Worm (Caenorhabditis elegans): ENCODE results near the gene abf-4.
"Not testable (repeated sequence)": the region's sequence is repeated elsewhere in the genome, so short reads cannot be mapped to it uniquely, and the experiment has no call there.

Gene abf-4

DNA sequence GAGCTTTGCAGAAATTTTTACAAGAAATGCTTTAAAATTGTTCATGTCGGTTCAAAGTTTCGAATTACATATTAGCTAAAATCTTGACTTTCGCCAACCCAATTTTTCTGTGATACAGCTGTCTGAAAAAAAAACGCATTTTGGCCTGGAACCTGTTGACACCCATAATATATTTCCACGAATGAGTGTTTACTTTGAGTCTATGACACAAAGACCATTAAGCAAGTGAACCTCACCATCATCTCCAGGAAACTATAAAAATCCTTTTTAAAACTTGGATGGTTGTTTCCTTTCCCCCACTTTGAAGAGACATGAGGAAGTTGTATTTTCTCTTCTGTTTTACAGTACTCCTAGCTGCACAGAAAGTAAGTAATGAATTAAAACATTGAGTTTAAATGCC is 16.1 kb upstream of the abf-4 start, which contains the start of gene clec-263:
TSS of gene clec-263 (plus strand) at position 301 of the 400 bp plus-strand sequence.
- no peak for TF ChIP-seq efl-1 (optimal IDR thresholded peaks at IDR 0.05)
- peak in 1 of 2 experiments; percentile 4 for TF ChIP-seq efl-1 (GFP tag; optimal IDR thresholded peaks at IDR 0.05 in 1 of 2)
- TF ChIP-seq nhr-77 (tag; optimal IDR thresholded peaks at IDR 0.05) = no peak
- TF ChIP-seq unc-30 (tag; optimal IDR thresholded peaks at IDR 0.05) = no peak

DNA sequence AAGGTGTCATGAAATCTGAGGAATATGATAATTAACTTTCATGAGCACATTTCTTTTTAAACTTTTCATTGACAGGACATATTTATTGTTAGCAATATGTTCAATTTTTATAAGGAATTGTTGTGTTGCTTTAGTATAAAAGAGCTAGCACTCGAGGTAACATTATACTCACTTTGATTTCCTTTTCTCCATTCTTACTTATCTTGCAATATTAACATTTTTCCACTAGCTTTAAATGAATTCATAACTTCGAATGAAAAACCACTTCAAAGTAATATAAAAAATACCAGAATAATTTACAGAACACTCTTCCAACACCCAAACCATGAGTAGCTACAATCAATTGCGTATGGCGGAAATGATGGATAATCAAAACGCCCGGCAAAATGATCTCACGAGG is 15.2 kb upstream of the abf-4 start, which contains the start of gene F26F2.5:
TSS of gene F26F2.5 (plus strand) at position 301 of the 400 bp plus-strand sequence.
- no peak for TF ChIP-seq nhr-76 (tag; optimal IDR thresholded peaks at IDR 0.05)
- no peak for TF ChIP-seq nhr-12 (tag; optimal IDR thresholded peaks at IDR 0.05)
- no peak for TF ChIP-seq swsn-7 (tag; optimal IDR thresholded peaks at IDR 0.05)
- TF ChIP-seq alr-1 (tag; optimal IDR thresholded peaks at IDR 0.05; ENCODE audit: borderline replicate concordance) = no peak
- no peak for TF ChIP-seq egl-13 (tag; optimal IDR thresholded peaks at IDR 0.05)
- TF ChIP-seq pag-3 (tag; optimal IDR thresholded peaks at IDR 0.05; ENCODE audit: borderline replicate concordance, insufficient read depth) = no peak
- no peak for TF ChIP-seq nhr-85 (tag)
- no peak for TF ChIP-seq ceh-90 (tag; optimal IDR thresholded peaks at IDR 0.05)
- TF ChIP-seq nhr-71 (tag; optimal IDR thresholded peaks at IDR 0.05) = no peak
- TF ChIP-seq fkh-8 (tag; optimal IDR thresholded peaks at IDR 0.05) = no peak
- TF ChIP-seq snpc-4 (tag; optimal IDR thresholded peaks at IDR 0.05) = no peak
- TF ChIP-seq aha-1 (tag; optimal IDR thresholded peaks at IDR 0.05) = no peak
- TF ChIP-seq lin-39 (tag; optimal IDR thresholded peaks at IDR 0.05) = no peak
- TF ChIP-seq zip-4 (GFP tag; optimal IDR thresholded peaks at IDR 0.05) = no peak
- no peak for TF ChIP-seq nhr-11 (tag; optimal IDR thresholded peaks at IDR 0.05)
- TF ChIP-seq unc-30 (tag; optimal IDR thresholded peaks at IDR 0.05) = no peak
- no peak for TF ChIP-seq ceh-63 (GFP tag; optimal IDR thresholded peaks at IDR 0.05)

DNA sequence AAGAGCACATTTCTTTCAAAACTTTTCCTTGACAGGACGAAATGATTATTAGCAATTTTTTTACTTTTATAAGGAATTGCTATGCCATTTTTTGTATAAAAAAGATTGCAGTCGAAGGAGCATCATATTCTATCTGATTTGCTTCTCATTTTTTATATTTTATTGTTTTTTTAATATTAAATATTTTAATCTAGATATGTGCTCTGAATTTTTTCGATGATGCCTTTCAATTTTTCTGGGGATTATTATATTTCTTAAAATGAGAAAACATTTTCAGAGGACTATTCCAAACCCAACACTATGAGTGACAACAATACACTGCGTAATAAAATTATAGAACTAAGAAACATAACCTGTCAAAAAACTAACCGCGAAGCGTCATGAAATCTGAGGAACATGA is 10.8 kb upstream of the abf-4 start, which contains the start of gene F26F2.4:
TSS of gene F26F2.4 (plus strand) at position 301 of the 400 bp plus-strand sequence.
- TF ChIP-seq nhr-71 (tag; optimal IDR thresholded peaks at IDR 0.05); sup-37 (GFP tag; optimal IDR thresholded peaks at IDR 0.05); hpl-2 (GFP tag; optimal IDR thresholded peaks at IDR 0.05): not testable (repeated sequence)

ce11 chrV:20566454-20566853 is 8.3 kb upstream of the abf-4 start, which contains the start of gene F26F2.3:
TSS of gene F26F2.3 (minus strand) at chrV:20566554.
- TF ChIP-seq nhr-71 (tag; optimal IDR thresholded peaks at IDR 0.05) (no peak), unc-86 (tag; optimal IDR thresholded peaks at IDR 0.05) (no peak), nhr-11 (tag; optimal IDR thresholded peaks at IDR 0.05) (no peak), zip-4 (GFP tag; optimal IDR thresholded peaks at IDR 0.05) (no peak)

DNA sequence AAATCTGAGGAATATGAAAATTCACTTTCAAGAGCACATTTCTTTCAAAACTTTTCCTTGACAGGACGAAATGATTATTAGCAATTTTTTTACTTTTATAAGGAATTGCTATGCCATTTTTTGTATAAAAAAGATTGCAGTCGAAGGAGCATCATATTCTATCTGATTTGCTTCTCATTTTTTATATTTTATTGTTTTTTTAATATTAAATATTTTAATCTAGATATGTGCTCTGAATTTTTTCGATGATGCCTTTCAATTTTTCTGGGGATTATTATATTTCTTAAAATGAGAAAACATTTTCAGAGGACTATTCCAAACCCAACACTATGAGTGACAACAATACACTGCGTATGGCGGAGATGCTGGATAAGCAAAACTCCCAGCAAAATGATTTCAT is 5.9 kb upstream of the abf-4 start, which contains the start of gene F26F2.13:
TSS of gene F26F2.13 (plus strand) at position 301 of the 400 bp plus-strand sequence.
- TF ChIP-seq mab-9 (GFP tag; IDR thresholded peaks at IDR 0.05); nhr-85 (tag); unc-30 (tag; optimal IDR thresholded peaks at IDR 0.05): not testable (repeated sequence)

DNA sequence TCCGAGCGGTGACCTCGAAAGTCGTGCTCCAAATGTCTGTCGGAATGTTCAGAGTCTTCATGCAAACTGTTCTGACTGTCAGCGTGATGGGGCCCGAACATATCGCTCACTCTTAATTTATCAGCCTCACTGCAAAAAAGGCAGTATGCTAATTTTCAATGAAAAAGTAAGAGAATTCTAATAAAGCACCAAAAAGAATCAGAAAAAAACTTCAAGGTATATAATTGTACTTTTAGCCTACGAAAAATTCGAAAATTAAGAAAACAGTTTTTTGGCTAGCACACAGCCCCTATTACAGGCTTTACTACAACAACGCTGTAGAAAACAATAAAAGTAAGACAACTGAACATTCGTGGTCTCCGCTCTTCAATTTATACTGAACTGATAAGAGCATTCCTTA is 3.6 kb upstream of the abf-4 start, which contains the start of gene F26F2.1:
TSS of gene F26F2.1 (minus strand) at position 101 of the 400 bp plus-strand sequence.
- TF ChIP-seq unc-130 (tag; optimal IDR thresholded peaks at IDR 0.05) (no peak), pqm-1 (tag; optimal IDR thresholded peaks at IDR 0.05) (no peak), nhr-84 (tag; optimal IDR thresholded peaks at IDR 0.05) (no peak), lin-35 (GFP tag; optimal IDR thresholded peaks at IDR 0.05) (no peak), xbp-1 (tag; optimal IDR thresholded peaks at IDR 0.05) (no peak), unc-30 (tag; optimal IDR thresholded peaks at IDR 0.05) (no peak), elt-3 (tag; optimal IDR thresholded peaks at IDR 0.05) (no peak), dpl-1 (GFP tag; optimal IDR thresholded peaks at IDR 0.05) (no peak), unc-98 (GFP tag; IDR thresholded peaks at IDR 0.05) (no peak), zag-1 (tag; optimal IDR thresholded peaks at IDR 0.05) (no peak)
